Fruit fly (Drosophila melanogaster): ENCODE measurements around the gene Aduk.

Aduk gene

DNA sequence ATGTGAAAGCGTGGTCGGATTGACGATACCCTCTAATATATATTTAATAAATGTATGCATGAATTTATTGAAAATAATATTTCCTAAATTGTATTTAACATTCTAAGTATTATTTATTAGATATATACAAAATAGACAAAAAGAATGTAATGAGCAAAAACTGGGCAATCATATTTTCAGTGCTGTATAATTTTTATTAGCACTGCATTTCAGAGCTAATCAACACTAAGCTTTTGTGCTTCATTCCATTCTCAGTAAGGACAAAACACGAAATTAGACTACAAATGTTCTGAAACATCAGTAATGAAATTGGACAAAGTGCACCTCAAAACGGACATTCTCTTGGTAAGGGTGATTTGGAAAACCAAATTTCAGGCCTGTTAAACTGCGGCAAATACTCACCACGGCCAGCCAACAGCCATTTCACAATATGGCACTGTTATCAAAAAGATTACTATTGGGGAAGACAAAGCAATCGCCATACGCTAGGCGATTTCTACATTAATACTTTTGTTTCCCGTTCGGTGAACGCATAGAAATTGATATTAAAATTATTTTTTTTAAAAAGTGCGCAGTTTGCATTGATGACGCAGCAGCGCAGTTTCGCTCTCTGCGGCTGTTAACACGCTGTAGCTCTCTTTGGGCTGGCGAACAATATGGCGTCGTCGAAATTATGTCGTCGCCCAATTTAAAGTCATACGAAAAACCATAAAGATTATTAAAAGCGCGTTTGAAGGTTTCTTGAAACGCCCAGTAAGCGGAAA lies 6.1 kb upstream of the Aduk start (continued):
- TF ChIP-seq nau (GFP tag; optimal IDR thresholded peaks at IDR 0.05) = peak; percentile 80
- TF ChIP-seq Ets97D (GFP tag; optimal IDR thresholded peaks at IDR 0.05) = peak; percentile 14
- TF ChIP-seq CG13424 (tag; optimal IDR thresholded peaks at IDR 0.05) = peak; percentile 93
- peak; percentile 79 for TF ChIP-seq CG5180 (GFP tag; optimal IDR thresholded peaks at IDR 0.05)
- no peak for TF ChIP-seq CG42726 (GFP tag; IDR thresholded peaks at IDR 0.05; ENCODE audit: partially characterized antibody)
- TF ChIP-seq CG4820 (GFP tag; optimal IDR thresholded peaks at IDR 0.05) = peak; percentile 82
- TF ChIP-seq CG11398 (GFP tag; optimal IDR thresholded peaks at IDR 0.05) = peak; percentile 51
- TF ChIP-seq Nf-YB (GFP tag; optimal IDR thresholded peaks at IDR 0.05) = peak; percentile 82
- TF ChIP-seq wdn (GFP tag; IDR thresholded peaks at IDR 0.05) = peak; percentile 63
- TF ChIP-seq gro (GFP tag; optimal IDR thresholded peaks at IDR 0.05) = peak; percentile 38
- TF ChIP-seq CG3281 (GFP tag; optimal IDR thresholded peaks at IDR 0.05) = peak; percentile 95
- TF ChIP-seq Bgb (GFP tag; IDR thresholded peaks at IDR 0.05; ENCODE audit: partially characterized antibody) = no peak
- TF ChIP-seq CG7928 (GFP tag; optimal IDR thresholded peaks at IDR 0.05) = peak; percentile 59
- peak; percentile 71 for TF ChIP-seq CG3065 (GFP tag; optimal IDR thresholded peaks at IDR 0.05)
- TF ChIP-seq Opbp (GFP tag; IDR thresholded peaks at IDR 0.05; ENCODE audit: partially characterized antibody) = no peak
- peak; percentile 64 for TF ChIP-seq HmgD (GFP tag; optimal IDR thresholded peaks at IDR 0.05)
- TF ChIP-seq Rx (GFP tag; IDR thresholded peaks at IDR 0.05) = peak; percentile 58; the same call in 1 of the 2 replicates
- TF ChIP-seq NC2α (GFP tag; optimal IDR thresholded peaks at IDR 0.05) = no peak
- peak; percentile 68 for TF ChIP-seq pho (GFP tag; optimal IDR thresholded peaks at IDR 0.05)
- peak; percentile 50 for TF ChIP-seq stwl (tag; optimal IDR thresholded peaks at IDR 0.05)
- TF ChIP-seq Fer1 (GFP tag; optimal IDR thresholded peaks at IDR 0.05) = peak; percentile 88
- peak; percentile 79 for TF ChIP-seq CG32772 (GFP tag; IDR thresholded peaks at IDR 0.05)
- TF ChIP-seq CG3847 (GFP tag; IDR thresholded peaks at IDR 0.05) = peak; percentile 85
- TF ChIP-seq Adf1 (GFP tag; IDR thresholded peaks at IDR 0.05) = peak; percentile 47
- peak; percentile 50 for TF ChIP-seq kay (GFP tag; optimal IDR thresholded peaks at IDR 0.05)
- peak; percentile 95 for TF ChIP-seq row (GFP tag; IDR thresholded peaks at IDR 0.05)
- peak; percentile 91 for TF ChIP-seq Xbp1 (GFP tag; optimal IDR thresholded peaks at IDR 0.05)
- TF ChIP-seq ttk (GFP tag; IDR thresholded peaks at IDR 0.05) = peak; percentile 62
- TF ChIP-seq TFAM (GFP tag; optimal IDR thresholded peaks at IDR 0.05) = peak; percentile 45
- TF ChIP-seq dan (GFP tag; IDR thresholded peaks at IDR 0.05) = no peak
- peak; percentile 90 for TF ChIP-seq tio (GFP tag; optimal IDR thresholded peaks at IDR 0.05)
- no peak for TF ChIP-seq zf30C (GFP tag; optimal IDR thresholded peaks at IDR 0.05)
- peak; percentile 84 for TF ChIP-seq Nf-YC (tag; optimal IDR thresholded peaks at IDR 0.05)
- TF ChIP-seq aop (GFP tag; IDR thresholded peaks at IDR 0.05) = no peak
- TF ChIP-seq CG30431 (GFP tag; optimal IDR thresholded peaks at IDR 0.05) = peak; percentile 80
- TF ChIP-seq unc-4 (GFP tag; IDR thresholded peaks at IDR 0.05; ENCODE audit: partially characterized antibody) = no peak
- peak; percentile 85 for TF ChIP-seq CG9932 (GFP tag; IDR thresholded peaks at IDR 0.05)
- no peak for TF ChIP-seq CG10565 (GFP tag; optimal IDR thresholded peaks at IDR 0.05)
- peak; percentile 29 for TF ChIP-seq CG31365 (tag; optimal IDR thresholded peaks at IDR 0.05)
- peak; percentile 52 for TF ChIP-seq CG8089 (GFP tag; optimal IDR thresholded peaks at IDR 0.05)
- TF ChIP-seq bab2 (GFP tag; optimal IDR thresholded peaks at IDR 0.05) = peak; percentile 49
- TF ChIP-seq ind (GFP tag; optimal IDR thresholded peaks at IDR 0.05) = peak; percentile 92
- no peak for TF ChIP-seq CG16813 (GFP tag; IDR thresholded peaks at IDR 0.05; ENCODE audit: partially characterized antibody)
- peak; percentile 75 for TF ChIP-seq CG3407 (GFP tag; optimal IDR thresholded peaks at IDR 0.05)
- TF ChIP-seq sens (GFP tag) = peak; percentile 69
- TF ChIP-seq ftz-f1 (GFP tag; optimal IDR thresholded peaks at IDR 0.05) = no peak
- no peak for TF ChIP-seq bbx (GFP tag; IDR thresholded peaks at IDR 0.05; ENCODE audit: partially characterized antibody)
- peak; percentile 77 for TF ChIP-seq CG6813 (GFP tag; optimal IDR thresholded peaks at IDR 0.05)
- TF ChIP-seq Sry-β (GFP tag; optimal IDR thresholded peaks at IDR 0.05) = peak; percentile 10

Data from whole organism, embryonic.